Worm (Caenorhabditis elegans) whole organism, midembryonic: Measurements from ENCODE around the gene nhr-97.

ENCODE experiments used
- T22C8.4 ChIP-seq: fragments of 200-800 bp; sonication (Bioruptor generic); IDR thresholded peaks from 2 replicates; pipeline ENCODE4 v1.3.6; 2022; ENCODE audit warnings: missing genetic modification characterization, missing compliant biosample characterization
- cog-1 ChIP-seq: sonication (generic microtip); optimal IDR thresholded peaks from 2 replicates; lab custom pipeline; 2016; ENCODE audit warnings: missing genetic modification characterization, missing compliant biosample characterization
- flt-1 ChIP-seq: fragments of 200-800 bp; sonication (Bioruptor generic); IDR thresholded peaks from 2 replicates; pipeline ENCODE4 v1.3.6; 2022; ENCODE audit warnings: missing genetic modification characterization, missing compliant biosample characterization
- klf-2 ChIP-seq: fragments of 200-800 bp; sonication (Bioruptor generic); conservative IDR thresholded peaks from 2 replicates; pipeline ENCODE4 v1.3.6; 2022; ENCODE audit warnings: missing genetic modification reagents, missing genetic modification characterization, missing compliant biosample characterization
- med-1 ChIP-seq: sonication (generic microtip); optimal IDR thresholded peaks from 2 replicates; lab custom pipeline; 2017; ENCODE audit warnings: missing genetic modification characterization, mild to moderate bottlenecking, missing compliant biosample characterization, antibody characterized with exemption, missing genetic modification reagents; ENCODE audit not compliant: insufficient read depth
- ref-1 ChIP-seq: fragments of 200-800 bp; sonication (Bioruptor generic); conservative IDR thresholded peaks from 2 replicates; pipeline ENCODE4 v1.3.6; 2022; ENCODE audit warnings: missing genetic modification reagents, missing genetic modification characterization, missing compliant biosample characterization
- tab-1 ChIP-seq: fragments of 200-800 bp; sonication (Bioruptor generic); IDR thresholded peaks from 2 replicates; pipeline ENCODE4 v1.3.6; 2022; ENCODE audit warnings: missing genetic modification characterization, missing compliant biosample characterization
- ztf-23 ChIP-seq: fragments of 200-800 bp; sonication (Bioruptor generic); IDR thresholded peaks from 2 replicates; pipeline ENCODE4 v1.3.6; 2022; ENCODE audit warnings: missing genetic modification reagents, missing genetic modification characterization, missing compliant biosample characterization
- ztf-29 ChIP-seq: fragments of 200-800 bp; sonication (Bioruptor generic); IDR thresholded peaks from 2 replicates; pipeline ENCODE4 v1.3.6; 2022; ENCODE audit warnings: missing genetic modification reagents, missing genetic modification characterization, missing compliant biosample characterization

- TF ChIP-seq T22C8.4 (GFP tag; lab: Robert Waterston, UW), result no peak
- TF ChIP-seq ztf-29 (GFP tag; lab: Robert Waterston, UW), result no peak
- no peak for TF ChIP-seq med-1 (GFP tag; lab: Kevin White, UChicago)
- TF ChIP-seq ref-1 (GFP tag; lab: Robert Waterston, UW), result no peak
- TF ChIP-seq klf-2, result no peak
- TF ChIP-seq flt-1 (GFP tag; lab: Robert Waterston, UW), result no peak
- no peak for TF ChIP-seq cog-1
- no peak for TF ChIP-seq tab-1 (GFP tag; lab: Robert Waterston, UW)
- no peak for TF ChIP-seq ztf-23 (GFP tag; lab: Robert Waterston, UW)
Measured at ce11 chrIV:9803544-9803943, 46.1 kb downstream of the nhr-97 start.
